Worm (Caenorhabditis elegans) whole organism, L2 larva: Measurements from ENCODE around the gene gst-9.
"Not testable (repeated sequence)": the region's sequence is repeated elsewhere in the genome, so short reads cannot be mapped to it uniquely, and the experiment has no call there.

Source experiments
- lin-13 ChIP-seq: fragments of 150-350 bp; optimal IDR thresholded peaks from 2 replicates; lab custom pipeline; 2014; ENCODE audit warnings: missing biosample characterization, missing genetic modification reagents, missing genetic modification characterization
- nhr-77 ChIP-seq: fragments of 150-350 bp; optimal IDR thresholded peaks from 2 replicates; lab custom pipeline; 2014; ENCODE audit warnings: missing biosample characterization, missing genetic modification characterization
- sma-9 ChIP-seq, 2 experiments: fragments of 150-350 bp in 1 of 2; sonication (generic microtip) in 1 of 2; optimal IDR thresholded peaks; 2 replicates each; lab custom pipeline; 2014 to 2016; ENCODE audit warnings: missing genetic modification characterization in 2 of 2, mild to moderate bottlenecking in 1 of 2, missing biosample characterization in 1 of 2, missing compliant biosample characterization in 1 of 2, missing genetic modification reagents in 1 of 2, moderate library complexity in 1 of 2
- snpc-4 ChIP-seq: fragments of 150-350 bp; optimal IDR thresholded peaks from 2 replicates; lab custom pipeline; 2014; ENCODE audit warnings: missing biosample characterization, missing genetic modification characterization
- unc-62 ChIP-seq: fragments of 150-350 bp; optimal IDR thresholded peaks from 2 replicates; lab custom pipeline; 2014; ENCODE audit warnings: missing biosample characterization, missing genetic modification reagents, missing genetic modification characterization

DNA sequence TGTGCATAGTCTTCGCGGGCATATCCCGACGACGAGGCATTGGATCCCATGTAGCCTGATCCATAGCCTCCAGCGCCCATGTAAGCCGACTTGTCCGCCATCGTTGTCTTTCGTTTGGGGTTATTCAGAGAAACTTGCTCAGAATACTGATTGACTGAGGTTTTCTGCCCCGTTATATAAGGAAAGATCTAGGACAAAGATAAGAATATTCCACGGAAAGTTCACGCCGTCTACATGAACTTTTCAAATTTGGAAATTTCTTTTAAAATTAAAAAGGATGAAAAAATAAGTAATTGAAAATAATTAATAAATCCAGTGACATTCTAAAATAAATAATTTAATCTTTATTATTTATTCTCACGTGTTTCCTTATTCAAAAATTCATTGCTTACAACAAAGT lies 31.1 kb upstream of the gst-9 start, which contains the start of the genes nspd-5 and F11G11.4:
- not testable (repeated sequence) for TF ChIP-seq sma-9 (GFP tag; optimal IDR thresholded peaks at IDR 0.05; lab: Kevin White, UChicago); sma-9 (tag; optimal IDR thresholded peaks at IDR 0.05; lab: Kevin White, UChicago); lin-13 (GFP tag; lab: Kevin White, UChicago); unc-62 (GFP tag; lab: Kevin White, UChicago); snpc-4 (tag; lab: Kevin White, UChicago); nhr-77
